Fruit fly (Drosophila melanogaster): ENCODE measurements around the gene ex.

The ex gene

dm6 chr2L:485825-486240 is 54.8 kb downstream of the ex start (continued):
- TF ChIP-seq Kr (GFP tag; optimal IDR thresholded peaks at IDR 0.05) = peak; percentile 87
- TF ChIP-seq Sry-δ (GFP tag; optimal IDR thresholded peaks at IDR 0.05) = peak; percentile 62
- TF ChIP-seq ERR (GFP tag; optimal IDR thresholded peaks at IDR 0.05) = peak; percentile 89
- TF ChIP-seq B-H1 (GFP tag; IDR thresholded peaks at IDR 0.05) = peak; percentile 64; the same call in 2 of the 3 replicates
- TF ChIP-seq CG9817 (tag; optimal IDR thresholded peaks at IDR 0.05) = peak; percentile 52
- TF ChIP-seq amos (GFP tag; IDR thresholded peaks at IDR 0.05; ENCODE audit: partially characterized antibody) = no peak
- peak; percentile 83 for TF ChIP-seq Antp (GFP tag; optimal IDR thresholded peaks at IDR 0.05)
- TF ChIP-seq CG11504 (tag; optimal IDR thresholded peaks at IDR 0.05) = peak; percentile 76
- peak; percentile 63 for TF ChIP-seq Ets97D (GFP tag; optimal IDR thresholded peaks at IDR 0.05)
- peak; percentile 87 for TF ChIP-seq CG6683 (GFP tag; optimal IDR thresholded peaks at IDR 0.05)
- TF ChIP-seq p53 (GFP tag; optimal IDR thresholded peaks at IDR 0.05) = peak; percentile 79
- no peak for TF ChIP-seq Bgb (GFP tag; IDR thresholded peaks at IDR 0.05; ENCODE audit: partially characterized antibody)
- peak; percentile 63 for TF ChIP-seq NFAT (GFP tag; IDR thresholded peaks at IDR 0.05)
- peak; percentile 93 for TF ChIP-seq tup (GFP tag; optimal IDR thresholded peaks at IDR 0.05)
- peak; percentile 76; the same call in 1 of the 2 replicates for TF ChIP-seq aop (GFP tag; IDR thresholded peaks at IDR 0.05)
- peak; percentile 90 for TF ChIP-seq CG5953 (GFP tag; IDR thresholded peaks at IDR 0.05)
- TF ChIP-seq Dbx (GFP tag; IDR thresholded peaks at IDR 0.05) = peak; percentile 89
- peak; percentile 79 for TF ChIP-seq CG15269 (tag; optimal IDR thresholded peaks at IDR 0.05)
- TF ChIP-seq CG17359 (tag; optimal IDR thresholded peaks at IDR 0.05) = peak; percentile 89
- TF ChIP-seq CG9215 (GFP tag; IDR thresholded peaks at IDR 0.05) = peak; percentile 45; the same call in 1 of the 2 replicates
- peak; percentile 84 for TF ChIP-seq CG8359 (GFP tag; optimal IDR thresholded peaks at IDR 0.05; ENCODE audit: borderline replicate concordance)
- TF ChIP-seq lmd (GFP tag; IDR thresholded peaks at IDR 0.05) = peak; percentile 45
- TF ChIP-seq prd (optimal IDR thresholded peaks at IDR 0.05) = no peak
- peak; percentile 64; the same call in 2 of the 3 replicates for TF ChIP-seq prd (GFP tag; IDR thresholded peaks at IDR 0.05)
- no peak for TF ChIP-seq CG34224 (GFP tag; IDR thresholded peaks at IDR 0.05; ENCODE audit: partially characterized antibody)
- peak; percentile 59; the same call in 1 of the 2 replicates for TF ChIP-seq CG32532 (GFP tag; IDR thresholded peaks at IDR 0.05)
- peak; percentile 67 for TF ChIP-seq CG1602 (GFP tag; optimal IDR thresholded peaks at IDR 0.05)
- peak; percentile 56 for TF ChIP-seq twi (tag; optimal IDR thresholded peaks at IDR 0.05)
- peak; percentile 85 for TF ChIP-seq CG12219 (GFP tag; optimal IDR thresholded peaks at IDR 0.05)
- TF ChIP-seq tgo (GFP tag; IDR thresholded peaks at IDR 0.05) = peak; percentile 69
- no peak for TF ChIP-seq CG4404 (GFP tag; IDR thresholded peaks at IDR 0.05)
- peak; percentile 65 for TF ChIP-seq CG12391 (tag; optimal IDR thresholded peaks at IDR 0.05)
- peak; percentile 18 for TF ChIP-seq Ssrp (tag; optimal IDR thresholded peaks at IDR 0.05)
- TF ChIP-seq ash1 (GFP tag; optimal IDR thresholded peaks at IDR 0.05) = peak; percentile 90
- peak; percentile 90 for TF ChIP-seq CG1603 (tag; optimal IDR thresholded peaks at IDR 0.05)
- TF ChIP-seq ci (GFP tag; IDR thresholded peaks at IDR 0.05) = peak; percentile 96
- peak; percentile 86 for TF ChIP-seq scrt (GFP tag; optimal IDR thresholded peaks at IDR 0.05)
- peak; percentile 97 for TF ChIP-seq wek (GFP tag; optimal IDR thresholded peaks at IDR 0.05)
- 0 out of 2 replicates have a peak, but pooled peaks have one; percentile 36 for TF ChIP-seq CG7372 (GFP tag; IDR thresholded peaks at IDR 0.05)
- TF ChIP-seq danr (GFP tag; IDR thresholded peaks at IDR 0.05) = peak; percentile 53
- peak; percentile 24 to 73 for TF ChIP-seq insv (GFP tag; optimal IDR thresholded peaks at IDR 0.05)
- TF ChIP-seq CG12236 (GFP tag; optimal IDR thresholded peaks at IDR 0.05) = peak; percentile 93
- peak; percentile 56 for TF ChIP-seq CG31388 (GFP tag; optimal IDR thresholded peaks at IDR 0.05)
- TF ChIP-seq CG11456 (GFP tag; IDR thresholded peaks at IDR 0.05) = peak; percentile 76; the same call in 2 of the 3 replicates
- peak; percentile 65 for TF ChIP-seq GATAe (GFP tag; conservative IDR thresholded peaks at IDR 0.05)
- peak; percentile 82 for TF ChIP-seq CG16779 (GFP tag; IDR thresholded peaks at IDR 0.05)
- TF ChIP-seq CG12744 (GFP tag; optimal IDR thresholded peaks at IDR 0.05) = peak; percentile 74
- TF ChIP-seq CG7987 (GFP tag; optimal IDR thresholded peaks at IDR 0.05) = peak; percentile 95
- peak in 1 of 2 experiments; percentile 37 for TF ChIP-seq tll (GFP tag; optimal IDR thresholded peaks at IDR 0.05)
- peak in 1 of 2 experiments; percentile 83 for TF ChIP-seq Hr78 (GFP tag; optimal IDR thresholded peaks at IDR 0.05)
